Fruit fly (Drosophila melanogaster): ENCODE data around the gene Cpr78Cc.

Cpr78Cc gene

dm6 chr3L:21343254-21344083 is 43.1 kb downstream of the Cpr78Cc start, which contains the start of the genes Tbc1d8-9 and CG32436 (continued):
- TF ChIP-seq h (optimal IDR thresholded peaks at IDR 0.05) (no peak), Stat92E (GFP tag; optimal IDR thresholded peaks at IDR 0.05) (peak in 1 of 3 experiments; percentile 10), CG7839 (tag; optimal IDR thresholded peaks at IDR 0.05) (no peak), sens (GFP tag) (peak; percentile 42), salm (tag; optimal IDR thresholded peaks at IDR 0.05) (no peak), CG10267 (tag; optimal IDR thresholded peaks at IDR 0.05) (peak; percentile 24), CG9797 (GFP tag; optimal IDR thresholded peaks at IDR 0.05) (peak; percentile 77), Sin3A (optimal IDR thresholded peaks at IDR 0.05) (peak; percentile 22), CG33213 (GFP tag; optimal IDR thresholded peaks at IDR 0.05) (peak; percentile 14), CG10979 (tag; optimal IDR thresholded peaks at IDR 0.05) (peak; percentile 24), cg (GFP tag; optimal IDR thresholded peaks at IDR 0.05) (peak; percentile 74), unc-4 (GFP tag; IDR thresholded peaks at IDR 0.05; ENCODE audit: partially characterized antibody) (peak; percentile 37; the same call in 1 of the 2 replicates), H2.0 (GFP tag; IDR thresholded peaks at IDR 0.05) (no peak), CG3847 (GFP tag; IDR thresholded peaks at IDR 0.05) (peak; percentile 23; the same call in 1 of the 2 replicates), sna (GFP tag; IDR thresholded peaks at IDR 0.05; ENCODE audit: partially characterized antibody) (no peak), Ets97D (GFP tag; optimal IDR thresholded peaks at IDR 0.05) (peak; percentile 56), Jarid2 (GFP tag; optimal IDR thresholded peaks at IDR 0.05) (no peak), CG12219 (GFP tag; optimal IDR thresholded peaks at IDR 0.05) (no peak), Taf1 (GFP tag; IDR thresholded peaks at IDR 0.05) (no peak)

DNA sequence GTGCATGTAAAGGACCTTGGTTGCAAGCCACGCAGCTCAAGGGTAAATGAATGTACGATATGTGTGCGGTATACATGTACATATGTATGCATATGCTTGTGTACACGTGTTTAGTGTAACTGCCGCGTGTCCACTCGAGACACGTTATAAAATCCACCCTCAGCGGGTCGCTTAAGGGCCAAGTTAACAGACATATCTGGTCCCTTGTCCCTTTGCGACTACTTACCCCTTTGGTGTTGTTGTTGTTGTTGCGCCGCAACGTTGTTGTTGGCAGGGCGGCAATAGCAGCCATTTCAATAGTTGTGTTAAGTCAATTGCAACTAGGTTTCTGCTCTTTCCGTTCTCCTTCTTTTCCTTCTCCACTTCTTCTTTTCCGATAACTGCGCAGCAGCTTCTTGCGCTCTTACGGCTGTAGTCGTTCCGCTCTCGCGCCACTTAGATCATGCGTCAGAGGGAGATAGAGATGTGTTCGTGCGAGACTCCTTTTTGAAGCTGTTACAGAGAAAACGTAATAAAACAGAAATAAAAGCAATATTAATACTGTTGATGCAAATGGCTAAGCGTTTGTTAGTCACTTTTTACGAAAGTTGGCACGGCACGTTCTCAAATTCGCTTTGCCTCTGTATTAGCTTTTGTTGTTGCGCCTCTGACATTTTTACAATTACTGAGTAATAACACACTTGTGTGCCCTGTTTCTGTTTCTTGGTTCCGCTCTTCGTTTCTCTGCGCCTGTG is 46.2 kb downstream of the Cpr78Cc start:
- TF ChIP-seq sima (GFP tag; optimal IDR thresholded peaks at IDR 0.05) (no peak), Dp (GFP tag; optimal IDR thresholded peaks at IDR 0.05) (no peak), Kr (GFP tag; optimal IDR thresholded peaks at IDR 0.05) (peak; percentile 81), dmrt11E (tag; optimal IDR thresholded peaks at IDR 0.05) (no peak), Drgx (GFP tag; IDR thresholded peaks at IDR 0.05) (no peak), pfk (GFP tag; optimal IDR thresholded peaks at IDR 0.05) (peak; percentile 19), CG4360 (GFP tag; IDR thresholded peaks at IDR 0.05) (peak; percentile 93), Hr51 (GFP tag; optimal IDR thresholded peaks at IDR 0.05) (no peak), az2 (GFP tag; optimal IDR thresholded peaks at IDR 0.05) (no peak), BEAF-32 (GFP tag; optimal IDR thresholded peaks at IDR 0.05) (peak; percentile 16), CG12236 (GFP tag; optimal IDR thresholded peaks at IDR 0.05) (no peak), CG10209 (GFP tag; optimal IDR thresholded peaks at IDR 0.05) (no peak), CG6791 (GFP tag; IDR thresholded peaks at IDR 0.05; ENCODE audit: partially characterized antibody) (peak; percentile 58; the same call in 1 of the 3 replicates), CG12769 (tag; optimal IDR thresholded peaks at IDR 0.05) (no peak), CG7786 (GFP tag; optimal IDR thresholded peaks at IDR 0.05) (no peak), kni (GFP tag; optimal IDR thresholded peaks at IDR 0.05) (peak; percentile 24), ewg (GFP tag; optimal IDR thresholded peaks at IDR 0.05) (peak; percentile 73), CG15479 (GFP tag; optimal IDR thresholded peaks at IDR 0.05) (peak; percentile 83), Sry-β (GFP tag; optimal IDR thresholded peaks at IDR 0.05) (no peak), MBD-R2 (GFP tag; IDR thresholded peaks at IDR 0.05) (no peak), Dbx (GFP tag; IDR thresholded peaks at IDR 0.05) (no peak), crp (GFP tag; optimal IDR thresholded peaks at IDR 0.05) (no peak), CG31365 (tag; optimal IDR thresholded peaks at IDR 0.05) (no peak), eve (GFP tag; optimal IDR thresholded peaks at IDR 0.05) (no peak), gce (GFP tag; IDR thresholded peaks at IDR 0.05) (0 out of 3 replicates have a peak, but pooled peaks have one; percentile 32), cg (GFP tag; optimal IDR thresholded peaks at IDR 0.05) (peak; percentile 64), wor (GFP tag; IDR thresholded peaks at IDR 0.05) (no peak), gt (GFP tag; IDR thresholded peaks at IDR 0.05) (no peak), luna (GFP tag; optimal IDR thresholded peaks at IDR 0.05) (no peak)
